Fruit fly (Drosophila melanogaster) whole organism, adult: Measurements from ENCODE around the gene CG34367.

Experiments used
- CG11617 ChIP-seq: fragments of 200-800 bp; sonication (Bioruptor generic); optimal IDR thresholded peaks from 2 replicates; lab custom pipeline; 2017; ENCODE audit warnings: mild to moderate bottlenecking, missing biosample characterization, missing genetic modification reagents, missing genetic modification characterization
- CG5204 ChIP-seq: fragments of 200-800 bp; sonication (Bioruptor generic); optimal IDR thresholded peaks from 2 replicates; lab custom pipeline; 2016; ENCODE audit warnings: missing biosample characterization, missing genetic modification characterization
- CG7045 ChIP-seq: fragments of 200-800 bp; sonication (Bioruptor generic); optimal IDR thresholded peaks from 2 replicates; lab custom pipeline; 2017; ENCODE audit warnings: missing biosample characterization, mild to moderate bottlenecking, missing genetic modification characterization
- CG7101 ChIP-seq: fragments of 200-800 bp; sonication (Bioruptor generic); optimal IDR thresholded peaks from 2 replicates; lab custom pipeline; 2018; ENCODE audit warnings: missing biosample characterization, mild to moderate bottlenecking, missing genetic modification characterization, moderate library complexity
- Mnt ChIP-seq: fragments of 200-800 bp; sonication (Bioruptor generic); optimal IDR thresholded peaks from 2 replicates; lab custom pipeline; 2016; ENCODE audit warnings: missing biosample characterization, mild to moderate bottlenecking, missing genetic modification characterization
- kay ChIP-seq: fragments of 200-800 bp; sonication (Bioruptor generic); peaks from one replicate; lab custom pipeline; 2016; ENCODE audit warnings: missing biosample characterization, missing genetic modification characterization, borderline replicate concordance
- pad ChIP-seq: fragments of 200-800 bp; sonication (Bioruptor generic); optimal IDR thresholded peaks from 3 replicates; lab custom pipeline; 2017; ENCODE audit warnings: missing biosample characterization, missing genetic modification characterization, mild to moderate bottlenecking, moderate library complexity, missing genetic modification reagents
- tj ChIP-seq: fragments of 200-800 bp; sonication (Bioruptor generic); optimal IDR thresholded peaks from 3 replicates; lab custom pipeline; 2017; ENCODE audit warnings: missing biosample characterization, mild to moderate bottlenecking, missing genetic modification characterization, moderate library complexity

DNA sequence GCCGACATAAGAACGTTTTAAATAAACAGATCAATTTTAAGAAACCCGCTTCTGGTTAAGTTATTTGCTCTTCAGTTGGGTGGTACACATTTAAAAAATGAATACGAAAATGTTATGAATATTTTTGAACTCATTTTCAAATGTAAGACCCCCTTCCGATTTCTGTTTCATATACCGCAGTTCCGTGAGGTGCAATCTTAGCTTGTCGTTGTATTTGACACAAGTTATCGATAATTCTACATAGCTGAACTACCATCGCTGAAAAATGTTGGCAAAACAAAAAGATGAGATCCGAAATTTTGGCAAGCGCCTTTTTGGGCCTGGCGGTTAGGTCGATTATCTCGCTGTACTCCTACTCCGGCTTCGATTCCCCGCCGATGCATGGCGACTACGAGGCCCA lies 26.2 kb upstream of the CG34367 start, which contains the start of gene gny:
- TF ChIP-seq CG11617: no peak
- TF ChIP-seq CG7045: no peak
- no peak for TF ChIP-seq Mnt
- TF ChIP-seq kay (GFP tag; lab: Kevin White, UChicago): no peak
- no peak for TF ChIP-seq pad (GFP tag; lab: Kevin White, UChicago)
- TF ChIP-seq tj: no peak
- TF ChIP-seq CG7101: no peak
- TF ChIP-seq CG5204 (GFP tag; lab: Kevin White, UChicago): no peak
